Fruit fly (Drosophila melanogaster) whole organism, embryonic: Measurements from ENCODE around the gene rk.

Experiments used
- Bdp1 ChIP-seq: fragments of 200-800 bp; sonication (Bioruptor generic); optimal IDR thresholded peaks from 3 replicates; lab custom pipeline; 2016; ENCODE audit warnings: missing biosample characterization, missing genetic modification characterization
- Bgb ChIP-seq: fragments of 200-800 bp; sonication (Bioruptor generic); IDR thresholded peaks from 2 replicates; pipeline ENCODE4 v1.3.6; 2022; ENCODE audit warnings: missing biosample characterization, missing genetic modification characterization; ENCODE audit not compliant: partially characterized antibody
- CG16815 ChIP-seq: fragments of 200-800 bp; sonication (Bioruptor generic); optimal IDR thresholded peaks from 3 replicates; lab custom pipeline; 2017; ENCODE audit warnings: missing biosample characterization, mild to moderate bottlenecking, missing genetic modification characterization
- CG16863 ChIP-seq: fragments of 200-800 bp; sonication (Bioruptor generic); optimal IDR thresholded peaks from 3 replicates; lab custom pipeline; 2016; ENCODE audit warnings: missing biosample characterization, missing genetic modification characterization
- CG2202 ChIP-seq: fragments of 200-800 bp; sonication (Bioruptor generic); optimal IDR thresholded peaks from 2 replicates; lab custom pipeline; 2018; ENCODE audit warnings: missing biosample characterization, mild to moderate bottlenecking, missing genetic modification characterization
- CG2678 ChIP-seq: fragments of 200-800 bp; sonication (Bioruptor generic); optimal IDR thresholded peaks from 3 replicates; lab custom pipeline; 2019; ENCODE audit warnings: missing biosample characterization, mild to moderate bottlenecking, missing genetic modification characterization, moderate library complexity
- CG2712 ChIP-seq: fragments of 200-800 bp; optimal IDR thresholded peaks from 3 replicates; lab custom pipeline; 2019; ENCODE audit warnings: missing biosample characterization, mild to moderate bottlenecking, missing genetic modification characterization, moderate library complexity
- CG2875 ChIP-seq: fragments of 200-800 bp; sonication (Bioruptor generic); optimal IDR thresholded peaks from 2 replicates; lab custom pipeline; 2017; ENCODE audit warnings: missing biosample characterization, mild to moderate bottlenecking, missing genetic modification characterization, missing genetic modification reagents
- CG30403 ChIP-seq: fragments of 200-800 bp; sonication (Bioruptor generic); optimal IDR thresholded peaks from 3 replicates; lab custom pipeline; 2016; ENCODE audit warnings: missing biosample characterization, missing genetic modification characterization
- CG3281 ChIP-seq: fragments of 200-800 bp; sonication (Bioruptor generic); optimal IDR thresholded peaks from 3 replicates; lab custom pipeline; 2017; ENCODE audit warnings: missing biosample characterization, mild to moderate bottlenecking, missing genetic modification characterization
- CG3838 ChIP-seq: fragments of 200-800 bp; sonication (Bioruptor generic); optimal IDR thresholded peaks from 3 replicates; lab custom pipeline; 2016; ENCODE audit warnings: missing biosample characterization, missing genetic modification characterization
- CG4282 ChIP-seq: fragments of 200-800 bp; sonication (Bioruptor generic); optimal IDR thresholded peaks from 2 replicates; lab custom pipeline; 2016; ENCODE audit warnings: missing biosample characterization, missing genetic modification characterization
- CG4328 ChIP-seq: fragments of 200-800 bp; sonication (Bioruptor generic); optimal IDR thresholded peaks from 3 replicates; lab custom pipeline; 2017; ENCODE audit warnings: missing biosample characterization, missing genetic modification reagents, missing genetic modification characterization
- CG8290 ChIP-seq, 3 experiments: fragments of 200-800 bp; sonication (Bioruptor generic); optimal IDR thresholded peaks; 2 replicates each; lab custom pipeline; 2016 to 2019; ENCODE audit warnings: missing biosample characterization in 3 of 3, missing genetic modification characterization in 3 of 3, mild to moderate bottlenecking in 2 of 3, moderate library complexity in 1 of 3
- CG8359 ChIP-seq: fragments of 200-800 bp; sonication (Bioruptor generic); optimal IDR thresholded peaks from 2 replicates; lab custom pipeline; 2017; ENCODE audit warnings: missing biosample characterization, mild to moderate bottlenecking, missing genetic modification characterization, borderline replicate concordance
- CG9437 ChIP-seq: fragments of 200-800 bp; sonication (Bioruptor generic); optimal IDR thresholded peaks from 2 replicates; lab custom pipeline; 2018; ENCODE audit warnings: missing biosample characterization, mild to moderate bottlenecking, missing genetic modification characterization
- CHES-1-like ChIP-seq: fragments of 200-800 bp; sonication (Bioruptor generic); optimal IDR thresholded peaks from 2 replicates; lab custom pipeline; 2016; ENCODE audit warnings: missing biosample characterization, missing genetic modification characterization
- D19A ChIP-seq: fragments of 200-800 bp; optimal IDR thresholded peaks from 3 replicates; lab custom pipeline; 2019; ENCODE audit warnings: missing biosample characterization, mild to moderate bottlenecking, missing genetic modification characterization, moderate library complexity
- Ets65A ChIP-seq: fragments of 200-800 bp; sonication (Bioruptor generic); peaks from one replicate; lab custom pipeline; 2016; ENCODE audit warnings: missing biosample characterization, missing genetic modification characterization
- Hand ChIP-seq: fragments of 200-800 bp; sonication (Bioruptor generic); optimal IDR thresholded peaks from 2 replicates; lab custom pipeline; 2017; ENCODE audit warnings: mild to moderate bottlenecking, missing biosample characterization, missing genetic modification reagents, missing genetic modification characterization
- Mes4 ChIP-seq: fragments of 200-800 bp; sonication (Bioruptor generic); optimal IDR thresholded peaks from 2 replicates; lab custom pipeline; 2016; ENCODE audit warnings: missing biosample characterization, missing genetic modification characterization
- NC2α ChIP-seq: fragments of 200-800 bp; sonication (Bioruptor generic); optimal IDR thresholded peaks from 2 replicates; lab custom pipeline; 2016; ENCODE audit warnings: missing biosample characterization, missing genetic modification characterization
- Sin3A ChIP-seq: fragments of >200 bp; optimal IDR thresholded peaks from 2 replicates; lab custom pipeline; 2018
- Sox100B ChIP-seq: fragments of 200-800 bp; sonication (Bioruptor generic); optimal IDR thresholded peaks from 3 replicates; lab custom pipeline; 2018; ENCODE audit warnings: missing biosample characterization, mild to moderate bottlenecking, missing genetic modification characterization
- Sry-β ChIP-seq: fragments of 200-800 bp; sonication (Bioruptor generic); optimal IDR thresholded peaks from 2 replicates; lab custom pipeline; 2018; ENCODE audit warnings: missing biosample characterization, mild to moderate bottlenecking, missing genetic modification characterization, moderate library complexity
- TFAM ChIP-seq: fragments of 200-800 bp; sonication (Bioruptor generic); optimal IDR thresholded peaks from 2 replicates; lab custom pipeline; 2017; ENCODE audit warnings: missing biosample characterization, missing genetic modification characterization, inconsistent platforms
- Xbp1 ChIP-seq: fragments of 200-800 bp; sonication (Bioruptor generic); optimal IDR thresholded peaks from 3 replicates; lab custom pipeline; 2016; ENCODE audit warnings: missing biosample characterization, mild to moderate bottlenecking, missing genetic modification characterization
- cato ChIP-seq: fragments of 200-800 bp; sonication (Bioruptor generic); optimal IDR thresholded peaks from 2 replicates; lab custom pipeline; 2016; ENCODE audit warnings: missing biosample characterization, missing genetic modification characterization, borderline replicate concordance
- caup ChIP-seq: fragments of 200-800 bp; sonication (Bioruptor generic); optimal IDR thresholded peaks from 3 replicates; lab custom pipeline; 2017; ENCODE audit warnings: missing biosample characterization, mild to moderate bottlenecking, missing genetic modification characterization, moderate library complexity; ENCODE audit not compliant: severe bottlenecking
- dysf ChIP-seq: fragments of 200-800 bp; sonication (Bioruptor generic); IDR thresholded peaks from 3 replicates; pipeline ENCODE4 v1.3.6; 2022; ENCODE audit warnings: missing biosample characterization, missing genetic modification characterization
- fd96Cb ChIP-seq: fragments of 200-800 bp; sonication (Bioruptor generic); optimal IDR thresholded peaks from 2 replicates; lab custom pipeline; 2018; ENCODE audit warnings: missing biosample characterization, mild to moderate bottlenecking, missing genetic modification characterization, moderate library complexity
- gce ChIP-seq: fragments of 200-800 bp; sonication (Bioruptor generic); IDR thresholded peaks from 3 replicates; pipeline ENCODE4 v1.3.6; 2022; ENCODE audit warnings: missing biosample characterization, missing genetic modification characterization
- gfzf ChIP-seq: fragments of 200-800 bp; sonication (Bioruptor generic); optimal IDR thresholded peaks from 2 replicates; lab custom pipeline; 2016; ENCODE audit warnings: missing biosample characterization, mild to moderate bottlenecking, missing genetic modification characterization, moderate library complexity
- gsb-n ChIP-seq: fragments of 200-800 bp; sonication (Bioruptor generic); optimal IDR thresholded peaks from 3 replicates; lab custom pipeline; 2018; ENCODE audit warnings: missing biosample characterization, mild to moderate bottlenecking, missing genetic modification characterization
- inv ChIP-seq: fragments of 200-800 bp; sonication (Bioruptor generic); IDR thresholded peaks from 2 replicates; pipeline ENCODE4 v1.3.6; 2022; ENCODE audit warnings: missing biosample characterization, missing genetic modification characterization; ENCODE audit not compliant: partially characterized antibody
- jing ChIP-seq: fragments of 200-800 bp; sonication (Bioruptor generic); optimal IDR thresholded peaks from 2 replicates; lab custom pipeline; 2018; ENCODE audit warnings: missing biosample characterization, mild to moderate bottlenecking, missing genetic modification characterization
- kah ChIP-seq: fragments of 200-800 bp; sonication (Bioruptor generic); optimal IDR thresholded peaks from 2 replicates; lab custom pipeline; 2018; ENCODE audit warnings: missing biosample characterization, mild to moderate bottlenecking, missing genetic modification characterization
- kay ChIP-seq: fragments of 200-800 bp; sonication (Bioruptor generic); optimal IDR thresholded peaks from 2 replicates; lab custom pipeline; 2016; ENCODE audit warnings: missing biosample characterization, missing genetic modification characterization
- ken ChIP-seq: fragments of 200-800 bp; sonication (Bioruptor generic); IDR thresholded peaks from 3 replicates; pipeline ENCODE4 v1.3.6; 2022; ENCODE audit warnings: missing biosample characterization, missing genetic modification characterization
- pan ChIP-seq, 4 experiments: fragments of >200 bp in 3 of 4; fragments of 200-800 bp in 1 of 4; sonication (Bioruptor generic) in 1 of 4; optimal IDR thresholded peaks in 3 of 4; IDR thresholded peaks in 1 of 4; 2 replicates each; pipeline versions ENCODE4 v1.3.6 to Lab custom; 2017 to 2022; ENCODE audit warnings: missing biosample characterization in 2 of 4, missing genetic modification characterization in 2 of 4, mixed read lengths in 1 of 4
- ranshi ChIP-seq: fragments of 200-800 bp; sonication (Bioruptor generic); IDR thresholded peaks from 2 replicates; pipeline ENCODE4 v1.3.6; 2022; ENCODE audit warnings: missing biosample characterization, missing genetic modification characterization
- run ChIP-seq: fragments of 200-800 bp; sonication (Bioruptor generic); optimal IDR thresholded peaks from 3 replicates; lab custom pipeline; 2018; ENCODE audit warnings: missing biosample characterization, mild to moderate bottlenecking, missing genetic modification characterization
- sens ChIP-seq: fragments of 200-800 bp; sonication (Bioruptor generic); peaks from one replicate; lab custom pipeline; 2016; ENCODE audit warnings: missing biosample characterization, missing genetic modification characterization
- sens-2 ChIP-seq: fragments of 200-800 bp; sonication (Bioruptor generic); IDR thresholded peaks from 2 replicates; pipeline ENCODE4 v1.3.6; 2022; ENCODE audit warnings: missing biosample characterization, missing genetic modification characterization
- shn ChIP-seq: fragments of 200-800 bp; sonication (Bioruptor generic); optimal IDR thresholded peaks from 3 replicates; lab custom pipeline; 2016; ENCODE audit warnings: missing biosample characterization, missing genetic modification characterization
- sim ChIP-seq: fragments of 200-800 bp; sonication (Bioruptor generic); IDR thresholded peaks from 2 replicates; pipeline ENCODE4 v1.3.6; 2022; ENCODE audit warnings: missing biosample characterization, missing genetic modification characterization
- tgo ChIP-seq: fragments of 200-800 bp; sonication (Bioruptor generic); IDR thresholded peaks from 3 replicates; pipeline ENCODE4 v1.3.6; 2022; ENCODE audit warnings: missing biosample characterization, missing genetic modification characterization
- tin ChIP-seq: fragments of 200-800 bp; sonication (Bioruptor generic); optimal IDR thresholded peaks from 3 replicates; lab custom pipeline; 2016; ENCODE audit warnings: missing biosample characterization, missing genetic modification characterization
- toy ChIP-seq: fragments of 200-800 bp; sonication (Bioruptor generic); IDR thresholded peaks from 2 replicates; pipeline ENCODE4 v1.3.6; 2022; ENCODE audit warnings: missing biosample characterization, missing genetic modification characterization

rk gene

dm6 chr2L:14020875-14021643 lies 20.0 kb upstream of the rk start (continued):
- TF ChIP-seq CG16863 (peak; percentile 53), D19A (tag; lab: Kevin White, UChicago) (peak; percentile 65), sens (peak; percentile 94), run (tag; lab: Kevin White, UChicago) (no peak), caup (GFP tag; lab: Kevin White, UChicago) (peak; percentile 21), CG4282 (no peak), gce (GFP tag; lab: Robert Waterston, UW) (no peak), Sry-β (GFP tag; lab: Kevin White, UChicago) (no peak), Hand (no peak), CG2678 (peak; percentile 84), Bgb (GFP tag; lab: Robert Waterston, UW) (no peak), CG30403 (peak; percentile 71), sens-2 (no peak), Mes4 (peak; percentile 29), Xbp1 (peak; percentile 50), jing (GFP tag; lab: Kevin White, UChicago) (peak; percentile 46), pan (optimal IDR thresholded peaks at IDR 0.05; lab: Kevin White, UChicago) (peak in 1 of 2 experiments; percentile 4), pan (GFP tag; optimal IDR thresholded peaks at IDR 0.05 in 1 of 2, IDR thresholded peaks at IDR 0.05 in 1 of 2) (peak in 1 of 2 experiments; percentile 69), ken (GFP tag; lab: Robert Waterston, UW) (peak; percentile 39; the same call in 1 of the 3 replicates), CG8290 (GFP tag; optimal IDR thresholded peaks at IDR 0.05; lab: Kevin White, UChicago) (no peak), CG8290 (tag; optimal IDR thresholded peaks at IDR 0.05; lab: Kevin White, UChicago) (peak in 1 of 2 experiments; percentile 92), Bdp1 (GFP tag; lab: Kevin White, UChicago) (no peak), kah (no peak), CG8359 (GFP tag; lab: Kevin White, UChicago) (peak; percentile 32), kay (GFP tag; lab: Kevin White, UChicago) (no peak), CG2712 (tag; lab: Kevin White, UChicago) (peak; percentile 87), tgo (GFP tag; lab: Robert Waterston, UW) (peak; percentile 59), CG4328 (no peak), toy (GFP tag; lab: Robert Waterston, UW) (no peak), Sin3A (lab: Kevin White, UChicago) (no peak), Ets65A (peak; percentile 16), CG9437 (GFP tag; lab: Kevin White, UChicago) (peak; percentile 87), CG3838 (GFP tag; lab: Kevin White, UChicago) (no peak), gsb-n (tag; lab: Kevin White, UChicago) (peak; percentile 71), tin (peak; percentile 54), ranshi (GFP tag; lab: Robert Waterston, UW) (peak; percentile 61), dysf (GFP tag; lab: Robert Waterston, UW) (peak; percentile 63), shn (GFP tag; lab: Kevin White, UChicago) (peak; percentile 9), TFAM (no peak), NC2α (GFP tag; lab: Kevin White, UChicago) (peak; percentile 4), sim (GFP tag; lab: Robert Waterston, UW) (no peak), CHES-1-like (GFP tag; lab: Kevin White, UChicago) (no peak), gfzf (no peak), CG16815 (peak; percentile 49), fd96Cb (tag; lab: Kevin White, UChicago) (peak; percentile 66), inv (GFP tag; lab: Robert Waterston, UW) (no peak), Sox100B (GFP tag; lab: Kevin White, UChicago) (peak; percentile 85), CG2875 (GFP tag; lab: Kevin White, UChicago) (peak; percentile 57), CG3281 (GFP tag; lab: Kevin White, UChicago) (peak; percentile 11), CG2202 (tag; lab: Kevin White, UChicago) (peak; percentile 61), cato (GFP tag; lab: Kevin White, UChicago) (no peak)
